Worm (Caenorhabditis elegans): ENCODE measurements around the gene skpo-1.

DNA sequence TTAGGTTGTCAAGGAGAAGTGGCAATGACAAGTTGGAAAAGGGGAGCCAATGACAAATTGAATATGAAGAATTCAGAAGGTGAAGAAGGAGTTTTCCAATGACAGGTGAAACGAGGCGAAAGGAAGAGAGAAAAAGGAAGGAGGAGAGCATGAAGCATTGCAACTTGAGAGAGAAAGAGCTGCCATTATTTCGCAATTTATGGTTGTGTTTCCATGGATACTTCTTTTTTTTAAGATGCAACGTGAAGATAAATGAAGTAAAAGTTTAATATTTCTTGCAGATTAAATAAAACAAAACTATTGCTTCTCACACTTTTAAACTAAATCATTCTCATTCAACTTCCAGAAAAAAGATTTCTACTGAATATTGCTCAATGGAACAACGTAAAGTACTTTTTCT is 10.4 kb downstream of the skpo-1 start, which contains the start of gene F49E12.8:
- no peak for TF ChIP-seq him-1 (tag; optimal IDR thresholded peaks at IDR 0.05)
- TF ChIP-seq W03F9.2 (tag; optimal IDR thresholded peaks at IDR 0.05): no peak
- TF ChIP-seq dao-5 (tag; optimal IDR thresholded peaks at IDR 0.05): no peak

Measured in whole organism, L4/young adult.